Worm (Caenorhabditis elegans) whole organism, L2 larva: ENCODE data around the gene ftr-1.

Experiments
- aly-2 ChIP-seq: fragments of 150-350 bp; optimal IDR thresholded peaks from 2 replicates; lab custom pipeline; 2014; ENCODE audit warnings: missing biosample characterization, missing genetic modification characterization
- egl-27 ChIP-seq: sonication (generic microtip); optimal IDR thresholded peaks from 3 replicates; lab custom pipeline; 2017; ENCODE audit warnings: missing biosample characterization, missing genetic modification reagents, missing genetic modification characterization
- lin-11 ChIP-seq: fragments of 150-350 bp; sonication (generic microtip); optimal IDR thresholded peaks from 2 replicates; lab custom pipeline; 2014; ENCODE audit warnings: missing biosample characterization, missing genetic modification characterization, inconsistent platforms, mixed read lengths
- lin-13 ChIP-seq: fragments of 150-350 bp; optimal IDR thresholded peaks from 2 replicates; lab custom pipeline; 2014; ENCODE audit warnings: missing biosample characterization, missing genetic modification reagents, missing genetic modification characterization
- nhr-77 ChIP-seq: fragments of 150-350 bp; optimal IDR thresholded peaks from 2 replicates; lab custom pipeline; 2014; ENCODE audit warnings: missing biosample characterization, missing genetic modification characterization
- snpc-4 ChIP-seq: fragments of 150-350 bp; optimal IDR thresholded peaks from 2 replicates; lab custom pipeline; 2014; ENCODE audit warnings: missing biosample characterization, missing genetic modification characterization
- unc-55 ChIP-seq: fragments of 150-350 bp; sonication (generic microtip); optimal IDR thresholded peaks from 3 replicates; lab custom pipeline; 2014; ENCODE audit warnings: missing biosample characterization, missing genetic modification reagents, missing genetic modification characterization

- TF ChIP-seq lin-11 (tag; lab: Kevin White, UChicago) (no peak), snpc-4 (no peak), nhr-77 (tag; lab: Kevin White, UChicago) (no peak), lin-13 (no peak), aly-2 (tag; lab: Kevin White, UChicago) (no peak), egl-27 (tag; lab: Kevin White, UChicago) (no peak), unc-55 (GFP tag; lab: Kevin White, UChicago) (no peak)
Observed at ce11 chrV:20233743-20234142, 37.0 kb downstream of the ftr-1 start, which contains the start of gene Y113G7B.15.
